Fruit fly (Drosophila melanogaster): ENCODE data around the gene Ret.

dm6 chr2L:21158554-21158953 is 40.0 kb downstream of the Ret start, which contains the start of the genes Coq3 and Pld3:
- TF ChIP-seq CG8478 (optimal IDR thresholded peaks at IDR 0.05): no peak
- TF ChIP-seq CTCF (optimal IDR thresholded peaks at IDR 0.05): no peak

All from S2 (cell line).